Worm (Caenorhabditis elegans): ENCODE measurements around the gene F17C8.7.

F17C8.7 gene

DNA sequence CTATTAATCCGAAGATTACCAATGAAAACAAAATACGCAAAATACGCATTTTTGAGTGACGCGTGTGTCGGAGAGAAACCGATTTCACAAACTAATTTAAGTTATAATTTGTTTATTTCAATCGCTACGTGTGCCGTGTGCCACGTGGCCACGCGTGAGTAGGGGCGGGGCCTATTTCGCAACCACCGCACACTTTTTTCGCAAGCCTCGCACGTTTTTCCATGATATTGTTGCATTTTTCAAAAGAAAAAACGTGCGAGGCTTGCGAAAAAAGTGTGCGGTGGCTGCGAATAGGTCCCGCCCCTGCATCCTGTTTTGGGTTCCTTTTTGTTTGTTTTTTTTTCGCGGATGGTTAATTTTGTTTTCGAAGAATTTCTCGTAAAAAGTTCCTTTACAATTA is 49.6 kb downstream of the F17C8.7 start, which contains the start of gene enu-3.2:
Gene enu-3.2, minus strand, starts transcription at position 105 of the 400 bp plus-strand sequence.
- TF ChIP-seq madf-6 (GFP tag; IDR thresholded peaks at IDR 0.05) (peak; percentile 49; the same call in 1 of the 2 replicates), rcor-1 (GFP tag; IDR thresholded peaks at IDR 0.05) (peak; percentile 35; the same call in 1 of the 2 replicates), pbrm-1 (GFP tag; IDR thresholded peaks at IDR 0.05) (peak; percentile 70), F33H1.4 (GFP tag; IDR thresholded peaks at IDR 0.05) (peak; percentile 64), madf-8 (GFP tag; conservative IDR thresholded peaks at IDR 0.05) (peak; percentile 33; the same call in 1 of the 2 replicates), hmg-1.2 (GFP tag; IDR thresholded peaks at IDR 0.05) (peak; percentile 26; the same call in 1 of the 2 replicates), xnd-1 (tag; optimal IDR thresholded peaks at IDR 0.05) (peak; percentile 40), D2030.7 (GFP tag; IDR thresholded peaks at IDR 0.05) (peak; percentile 55), ceh-91 (GFP tag; IDR thresholded peaks at IDR 0.05) (peak; percentile 27; the same call in 1 of the 2 replicates), ceh-100 (GFP tag; IDR thresholded peaks at IDR 0.05) (peak; percentile 20; the same call in 1 of the 2 replicates), Y53G8AR.9 (GFP tag; conservative IDR thresholded peaks at IDR 0.05) (0 out of 2 replicates have a peak, but pooled peaks have one; percentile 9), aptf-2 (GFP tag; conservative IDR thresholded peaks at IDR 0.05) (0 out of 2 replicates have a peak, but pooled peaks have one; percentile 33), mcd-1 (GFP tag; IDR thresholded peaks at IDR 0.05) (peak; percentile 53)

- TF ChIP-seq tlf-1 (GFP tag; optimal IDR thresholded peaks at IDR 0.05) (no peak), efl-1 (GFP tag; optimal IDR thresholded peaks at IDR 0.05) (no peak), attf-5 (GFP tag; optimal IDR thresholded peaks at IDR 0.05) (peak; percentile 33)
Observed at ce11 chrIII:4785714-4786113, 50.2 kb downstream of the F17C8.7 start, which contains the start of gene mel-28. mel-28 (plus strand) TSS chrIII:4786080.
